Worm (Caenorhabditis elegans): Measurements from ENCODE around the gene nlp-60.

- no peak for TF ChIP-seq nhr-23 (tag; optimal IDR thresholded peaks at IDR 0.05)
- no peak for TF ChIP-seq elt-3 (tag; optimal IDR thresholded peaks at IDR 0.05)
- TF ChIP-seq skn-1 (tag; optimal IDR thresholded peaks at IDR 0.05), result no peak
- no peak for TF ChIP-seq fos-1 (tag; optimal IDR thresholded peaks at IDR 0.05)
- TF ChIP-seq mdl-1 (tag; optimal IDR thresholded peaks at IDR 0.05), result no peak
- TF ChIP-seq aly-2 (tag; optimal IDR thresholded peaks at IDR 0.05), result no peak
- no peak for TF ChIP-seq lin-15B (tag; optimal IDR thresholded peaks at IDR 0.05)
- TF ChIP-seq ztf-11 (tag; optimal IDR thresholded peaks at IDR 0.05), result no peak
- TF ChIP-seq jun-1 (tag; optimal IDR thresholded peaks at IDR 0.05), result no peak
- TF ChIP-seq unc-62 (GFP tag; optimal IDR thresholded peaks at IDR 0.05), result no peak
These were observed 45.8 kb upstream of the nlp-60 start for ce11 chrIV:8724907-8725306.

Measured in whole organism, L3 larva.